Worm (Caenorhabditis elegans) whole organism, L3 larva: ENCODE data around the gene acp-2.

Experiments used
- mdl-1 ChIP-seq: fragments of 150-350 bp; optimal IDR thresholded peaks from 2 replicates; lab custom pipeline; 2014; ENCODE audit warnings: missing biosample characterization, missing genetic modification characterization
- nhr-11 ChIP-seq: fragments of 150-350 bp; optimal IDR thresholded peaks from 2 replicates; lab custom pipeline; 2014; ENCODE audit warnings: missing biosample characterization, missing genetic modification characterization
- nhr-12 ChIP-seq: fragments of 150-350 bp; optimal IDR thresholded peaks from 2 replicates; lab custom pipeline; 2014; ENCODE audit warnings: missing biosample characterization, missing genetic modification characterization
- nhr-237 ChIP-seq: fragments of 150-350 bp; optimal IDR thresholded peaks from 2 replicates; lab custom pipeline; 2014; ENCODE audit warnings: missing biosample characterization, missing genetic modification characterization
- skn-1 ChIP-seq: fragments of 150-350 bp; optimal IDR thresholded peaks from 2 replicates; lab custom pipeline; 2014; ENCODE audit warnings: missing biosample characterization, missing genetic modification characterization
- tbx-2 ChIP-seq: sonication (generic microtip); optimal IDR thresholded peaks from 2 replicates; lab custom pipeline; 2016; ENCODE audit warnings: mild to moderate bottlenecking, missing genetic modification characterization, missing compliant biosample characterization
- unc-62 ChIP-seq: fragments of 150-350 bp; sonication (generic microtip); optimal IDR thresholded peaks from 4 replicates; lab custom pipeline; 2014; ENCODE audit warnings: missing biosample characterization, missing genetic modification reagents, missing genetic modification characterization
- zag-1 ChIP-seq: fragments of 150-350 bp; optimal IDR thresholded peaks from 2 replicates; lab custom pipeline; 2014; ENCODE audit warnings: missing biosample characterization, missing genetic modification characterization
- ztf-11 ChIP-seq: fragments of 150-350 bp; optimal IDR thresholded peaks from 2 replicates; lab custom pipeline; 2014; ENCODE audit warnings: missing biosample characterization, missing genetic modification characterization
- ztf-4 ChIP-seq: fragments of 150-350 bp; optimal IDR thresholded peaks from 2 replicates; lab custom pipeline; 2014; ENCODE audit warnings: missing biosample characterization, missing genetic modification characterization

- no peak for TF ChIP-seq zag-1 (tag; lab: Kevin White, UChicago)
- TF ChIP-seq mdl-1 (tag; lab: Kevin White, UChicago): no peak
- TF ChIP-seq unc-62: no peak
- no peak for TF ChIP-seq nhr-12
- TF ChIP-seq nhr-237 (tag; lab: Kevin White, UChicago): no peak
- no peak for TF ChIP-seq ztf-11
- no peak for TF ChIP-seq nhr-11 (tag; lab: Kevin White, UChicago)
- TF ChIP-seq ztf-4 (tag; lab: Kevin White, UChicago): no peak
- TF ChIP-seq skn-1 (tag; lab: Kevin White, UChicago): no peak
- TF ChIP-seq tbx-2: no peak
Measured at ce11 chrII:8411002-8411401, 20.9 kb downstream of the acp-2 start.
